Worm (Caenorhabditis elegans): ENCODE data around the gene Y66D12A.24.

The Y66D12A.24 gene

ce11 chrIII:11496496-11496895, at the start of gene Y66D12A.24:
Y66D12A.24 (plus strand) TSS chrIII:11496865.
- TF ChIP-seq him-1 (tag; optimal IDR thresholded peaks at IDR 0.05) (no peak), dao-5 (tag; optimal IDR thresholded peaks at IDR 0.05) (no peak), W03F9.2 (tag; optimal IDR thresholded peaks at IDR 0.05) (no peak)

DNA sequence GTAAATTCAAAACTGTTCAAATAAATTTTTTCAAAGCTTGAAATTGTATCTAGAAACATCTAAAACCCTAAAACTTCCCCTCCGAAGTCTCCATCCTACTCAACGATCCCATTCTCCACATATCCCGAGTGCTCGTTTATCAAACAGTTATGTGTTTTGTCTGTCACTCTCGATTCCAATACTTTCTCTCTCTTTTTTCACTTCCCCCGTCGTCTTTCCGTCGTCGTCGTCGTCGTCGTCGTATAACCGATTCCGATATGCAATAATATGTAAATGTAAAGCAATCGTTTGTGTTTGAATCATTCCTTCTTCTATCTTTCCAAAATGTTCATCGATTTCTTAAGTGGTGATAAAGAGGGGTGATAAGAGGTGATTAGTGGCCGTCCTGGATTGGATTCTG, 48.3 kb upstream of the Y66D12A.24 start:
- TF ChIP-seq him-1 (tag; optimal IDR thresholded peaks at IDR 0.05) = no peak
- no peak for TF ChIP-seq dao-5 (tag; optimal IDR thresholded peaks at IDR 0.05)
- TF ChIP-seq W03F9.2 (tag; optimal IDR thresholded peaks at IDR 0.05) = no peak

ce11 chrIII:11451380-11451779, 45.3 kb upstream of the Y66D12A.24 start:
- TF ChIP-seq W03F9.2 (tag; optimal IDR thresholded peaks at IDR 0.05) = no peak
- no peak for TF ChIP-seq dao-5 (tag; optimal IDR thresholded peaks at IDR 0.05)
- TF ChIP-seq him-1 (tag; optimal IDR thresholded peaks at IDR 0.05) = no peak

- no peak for TF ChIP-seq W03F9.2 (tag; optimal IDR thresholded peaks at IDR 0.05)
- TF ChIP-seq him-1 (tag; optimal IDR thresholded peaks at IDR 0.05) = no peak
- no peak for TF ChIP-seq dao-5 (tag; optimal IDR thresholded peaks at IDR 0.05)
Observed at ce11 chrIII:11452530-11452929, 44.1 kb upstream of the Y66D12A.24 start.

DNA sequence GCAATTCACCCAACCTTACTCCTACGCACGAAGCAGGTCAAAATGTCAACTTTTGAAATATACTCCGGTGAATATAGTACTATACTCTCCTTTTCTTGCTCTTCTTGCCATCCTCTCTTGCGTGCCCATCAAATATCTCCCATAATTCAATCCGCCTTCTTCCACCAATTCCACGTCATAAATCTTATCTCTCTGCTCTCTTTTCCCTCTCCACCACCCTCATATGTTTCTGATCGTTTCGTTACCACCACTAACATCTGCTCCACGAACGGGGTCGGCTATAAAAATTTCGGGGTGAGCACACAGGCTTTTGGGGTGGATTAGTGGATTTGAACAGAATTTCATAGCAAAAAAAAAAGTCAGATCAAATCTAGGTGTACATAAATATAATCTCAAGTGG, 42.7 kb upstream of the Y66D12A.24 start:
- TF ChIP-seq dao-5 (tag; optimal IDR thresholded peaks at IDR 0.05) = no peak
- TF ChIP-seq W03F9.2 (tag; optimal IDR thresholded peaks at IDR 0.05) = no peak
- TF ChIP-seq him-1 (tag; optimal IDR thresholded peaks at IDR 0.05) = no peak

- TF ChIP-seq W03F9.2 (tag; optimal IDR thresholded peaks at IDR 0.05) = no peak
- TF ChIP-seq him-1 (tag; optimal IDR thresholded peaks at IDR 0.05) = no peak
- no peak for TF ChIP-seq dao-5 (tag; optimal IDR thresholded peaks at IDR 0.05)
Observed at ce11 chrIII:11456577-11456976, 40.1 kb upstream of the Y66D12A.24 start, which contains the start of gene plr-1. plr-1 (plus strand) TSS chrIII:11456877.

DNA sequence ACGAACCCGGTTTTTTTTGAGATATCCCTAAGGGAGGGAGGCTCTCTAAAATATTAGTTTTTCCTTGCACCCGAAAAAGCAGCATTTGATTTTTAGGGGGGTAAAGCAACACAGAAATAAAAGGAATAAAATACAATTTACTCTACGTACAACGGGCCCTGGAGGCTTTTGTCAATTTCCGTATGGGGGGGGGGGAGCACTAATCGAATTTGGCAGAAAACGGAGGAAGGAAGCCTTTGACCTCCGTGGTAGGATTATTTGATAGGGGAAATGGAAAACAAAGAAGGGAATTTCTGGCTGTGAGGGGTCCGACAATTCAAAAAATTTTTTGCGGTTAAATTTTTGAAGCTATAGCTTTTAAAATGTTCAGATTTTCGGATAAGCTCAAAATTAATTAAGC, 38.8 kb upstream of the Y66D12A.24 start:
- TF ChIP-seq W03F9.2 (tag; optimal IDR thresholded peaks at IDR 0.05) (no peak), him-1 (tag; optimal IDR thresholded peaks at IDR 0.05) (no peak), dao-5 (tag; optimal IDR thresholded peaks at IDR 0.05) (no peak)

- no peak for TF ChIP-seq W03F9.2 (tag; optimal IDR thresholded peaks at IDR 0.05)
- TF ChIP-seq him-1 (tag; optimal IDR thresholded peaks at IDR 0.05) = no peak
- no peak for TF ChIP-seq dao-5 (tag; optimal IDR thresholded peaks at IDR 0.05)
Observed at ce11 chrIII:11459041-11459440, 37.6 kb upstream of the Y66D12A.24 start.

- TF ChIP-seq W03F9.2 (tag; optimal IDR thresholded peaks at IDR 0.05) (no peak), dao-5 (tag; optimal IDR thresholded peaks at IDR 0.05) (no peak), him-1 (tag; optimal IDR thresholded peaks at IDR 0.05) (no peak)
Observed at ce11 chrIII:11459802-11460201, 36.9 kb upstream of the Y66D12A.24 start.

DNA sequence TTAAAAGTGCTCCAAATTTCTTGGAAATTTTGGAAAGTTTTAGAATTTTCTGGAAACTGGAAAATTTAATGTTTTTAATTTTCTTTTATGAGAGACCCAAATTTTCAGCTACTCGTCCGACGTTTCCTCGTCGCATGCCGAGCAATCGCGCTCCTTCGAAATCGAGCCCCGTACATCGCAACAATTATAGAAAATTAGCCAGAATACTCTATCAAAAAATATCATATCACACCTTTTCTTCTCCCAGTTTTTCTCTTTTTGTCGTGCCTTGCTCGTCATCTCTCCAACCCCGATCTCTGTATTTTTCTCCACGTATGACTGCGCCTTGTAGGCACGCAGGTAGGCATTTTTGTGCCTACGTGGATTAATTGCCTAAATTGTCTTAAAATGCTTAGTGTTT, 34.3 kb upstream of the Y66D12A.24 start:
- no peak for TF ChIP-seq him-1 (tag; optimal IDR thresholded peaks at IDR 0.05)
- TF ChIP-seq W03F9.2 (tag; optimal IDR thresholded peaks at IDR 0.05) = no peak
- TF ChIP-seq dao-5 (tag; optimal IDR thresholded peaks at IDR 0.05) = no peak

DNA sequence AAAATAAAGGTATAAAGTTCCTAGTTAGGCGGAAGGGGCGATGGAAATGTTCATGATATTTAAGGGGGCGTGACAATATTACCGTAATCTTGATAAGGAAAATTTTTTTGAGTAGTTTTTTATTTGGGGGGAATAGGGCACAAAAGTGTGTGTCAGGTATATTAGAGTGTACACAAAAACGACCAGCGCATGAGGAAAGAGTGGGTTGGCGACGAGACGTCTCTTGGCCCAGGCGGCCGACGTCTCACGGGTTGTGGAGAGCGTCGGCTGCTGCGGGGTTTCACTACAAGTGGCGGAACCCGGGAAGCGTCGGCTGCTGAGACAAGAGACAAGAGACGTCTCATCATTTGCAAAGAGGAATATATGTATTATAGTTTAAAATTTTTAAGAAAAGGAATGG, 32.9 kb upstream of the Y66D12A.24 start:
- TF ChIP-seq him-1 (tag; optimal IDR thresholded peaks at IDR 0.05) = no peak
- TF ChIP-seq W03F9.2 (tag; optimal IDR thresholded peaks at IDR 0.05) = no peak
- no peak for TF ChIP-seq dao-5 (tag; optimal IDR thresholded peaks at IDR 0.05)

- TF ChIP-seq W03F9.2 (tag; optimal IDR thresholded peaks at IDR 0.05) = no peak
- no peak for TF ChIP-seq him-1 (tag; optimal IDR thresholded peaks at IDR 0.05)
- no peak for TF ChIP-seq dao-5 (tag; optimal IDR thresholded peaks at IDR 0.05)
Observed at ce11 chrIII:11465394-11465948, 31.2 kb upstream of the Y66D12A.24 start.

DNA sequence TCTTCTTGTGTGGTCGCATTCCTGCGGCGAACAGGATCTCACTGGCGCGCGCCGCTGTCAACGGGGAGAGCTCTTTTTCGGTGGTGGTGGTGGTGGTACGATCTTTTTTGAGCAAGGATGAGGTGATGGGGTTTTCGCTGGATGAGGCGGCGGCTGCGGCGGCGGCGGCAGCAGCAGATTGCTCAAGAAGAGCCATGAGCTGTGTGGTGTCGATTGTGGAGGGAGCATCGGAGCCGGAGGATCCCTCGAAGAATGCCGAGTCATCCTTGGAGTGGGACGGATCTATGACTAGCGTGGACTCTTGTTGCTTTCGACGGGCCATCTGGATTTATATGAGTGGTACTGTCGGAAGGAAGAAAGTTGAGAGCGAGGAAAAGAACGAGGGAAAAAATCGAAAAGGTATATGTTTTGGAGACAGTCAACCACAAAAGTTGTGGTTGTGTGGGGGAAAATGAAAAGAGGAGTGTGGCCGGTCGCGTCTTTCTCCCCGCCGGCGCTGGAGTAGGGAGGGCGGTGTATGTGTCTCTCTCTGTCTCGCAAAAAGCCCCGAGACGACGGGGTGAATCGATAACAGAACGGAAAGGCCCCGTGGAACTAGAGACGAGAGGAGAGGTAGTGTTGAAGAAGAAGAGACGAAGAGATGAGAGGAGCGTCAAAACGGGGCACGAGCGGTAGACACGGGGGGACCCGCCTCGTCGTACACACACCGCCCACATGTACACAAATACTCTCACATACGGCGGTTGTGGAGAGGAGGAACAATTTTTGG, 30.1 kb upstream of the Y66D12A.24 start:
- TF ChIP-seq him-1 (tag; optimal IDR thresholded peaks at IDR 0.05) = no peak
- TF ChIP-seq dao-5 (tag; optimal IDR thresholded peaks at IDR 0.05) = no peak
- TF ChIP-seq W03F9.2 (tag; optimal IDR thresholded peaks at IDR 0.05) = no peak

DNA sequence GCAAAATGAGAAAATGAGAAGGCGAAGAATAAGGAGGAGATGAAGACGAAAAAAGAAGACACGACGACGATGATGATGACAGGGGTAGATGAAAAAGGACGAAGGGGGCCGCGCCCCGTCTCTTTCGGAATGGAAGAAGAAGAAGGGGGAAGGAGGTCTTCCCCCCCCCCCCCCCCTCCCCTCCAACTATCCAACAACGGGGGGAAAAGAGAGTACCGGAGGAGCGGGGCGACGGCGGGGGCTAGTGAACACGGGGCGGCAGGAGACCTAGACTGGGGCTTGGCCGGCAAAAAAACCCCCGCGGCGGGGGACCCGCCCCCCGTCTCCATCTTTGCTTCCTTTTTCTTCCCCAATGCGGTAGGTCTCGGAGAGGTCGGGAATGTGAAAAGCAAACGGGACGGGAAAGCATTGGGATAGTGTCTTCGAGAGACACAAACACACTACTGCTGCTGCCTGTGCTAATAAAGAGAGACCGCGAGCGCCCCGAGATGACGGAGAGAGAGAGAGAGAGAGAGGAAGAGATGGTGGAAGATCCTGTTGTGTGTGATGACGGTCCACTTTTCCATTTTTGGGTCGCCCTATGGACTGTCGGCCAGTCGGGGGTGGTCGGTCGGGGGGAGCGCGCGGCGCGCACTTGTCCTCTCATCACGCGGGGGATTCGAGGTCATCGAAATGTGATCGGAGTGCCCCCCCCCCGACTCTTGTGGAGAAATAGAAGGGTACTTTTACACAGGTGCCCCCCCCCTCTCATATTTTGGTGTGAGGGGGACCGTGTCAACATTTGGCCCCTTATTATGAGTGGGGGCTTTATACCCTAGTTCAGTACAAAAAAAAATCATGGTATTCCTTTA, 28.8 kb upstream of the Y66D12A.24 start:
- TF ChIP-seq W03F9.2 (tag; optimal IDR thresholded peaks at IDR 0.05) (no peak), dao-5 (tag; optimal IDR thresholded peaks at IDR 0.05) (no peak), him-1 (tag; optimal IDR thresholded peaks at IDR 0.05) (no peak)

Data from whole organism, L4/young adult.